Worm (Caenorhabditis elegans) whole organism, young adult: ENCODE results near the gene vha-7.

ENCODE experiments used
- B0019.2 ChIP-seq: fragments of 200-800 bp; sonication (Bioruptor generic); conservative IDR thresholded peaks from 2 replicates; pipeline ENCODE4 v1.3.6; 2022; ENCODE audit warnings: missing genetic modification reagents, missing genetic modification characterization, missing compliant biosample characterization
- B0336.3 ChIP-seq: fragments of 200-800 bp; sonication (Bioruptor generic); IDR thresholded peaks from 2 replicates; pipeline ENCODE4 v1.3.6; 2022; ENCODE audit warnings: missing genetic modification characterization, missing compliant biosample characterization
- D2030.7 ChIP-seq: fragments of 200-800 bp; sonication (Bioruptor generic); IDR thresholded peaks from 2 replicates; pipeline ENCODE4 v1.3.6; 2022; ENCODE audit warnings: missing genetic modification reagents, missing genetic modification characterization, missing compliant biosample characterization
- F33H1.4 ChIP-seq: fragments of 200-800 bp; sonication (Bioruptor generic); IDR thresholded peaks from 2 replicates; pipeline ENCODE4 v1.3.6; 2022; ENCODE audit warnings: missing genetic modification reagents, missing genetic modification characterization, missing compliant biosample characterization
- F49E8.2 ChIP-seq: sonication (generic microtip); optimal IDR thresholded peaks from 3 replicates; lab custom pipeline; 2017; ENCODE audit warnings: missing genetic modification characterization, mild to moderate bottlenecking, missing compliant biosample characterization, antibody characterized with exemption, moderate library complexity; ENCODE audit not compliant: insufficient read depth
- Y53G8AR.9 ChIP-seq: fragments of 200-800 bp; sonication (Bioruptor generic); conservative IDR thresholded peaks from 2 replicates; pipeline ENCODE4 v1.3.6; 2022; ENCODE audit warnings: missing genetic modification reagents, missing genetic modification characterization, missing compliant biosample characterization
- Y67H2A.10 ChIP-seq: fragments of 200-800 bp; sonication (Bioruptor generic); conservative IDR thresholded peaks from 2 replicates; pipeline ENCODE4 v1.3.6; 2022; ENCODE audit warnings: missing genetic modification reagents, missing genetic modification characterization, missing compliant biosample characterization
- Y79H2A.3 ChIP-seq: fragments of 200-800 bp; sonication (Bioruptor generic); conservative IDR thresholded peaks from 2 replicates; pipeline ENCODE4 v1.3.6; 2022; ENCODE audit warnings: missing genetic modification reagents, missing genetic modification characterization, missing compliant biosample characterization
- Y95B8A.8 ChIP-seq: fragments of 200-800 bp; sonication (Bioruptor generic); IDR thresholded peaks from 2 replicates; pipeline ENCODE4 v1.3.6; 2022; ENCODE audit warnings: missing genetic modification reagents, missing genetic modification characterization, missing compliant biosample characterization
- ama-1 ChIP-seq, 3 experiments: fragments of 150-350 bp in 1 of 3; sonication (generic microtip) in 2 of 3; optimal IDR thresholded peaks; 2 replicates each; lab custom pipeline; 2014 to 2018; ENCODE audit warnings: missing biosample characterization in 2 of 3, missing genetic modification characterization in 2 of 3, missing genetic modification reagents in 2 of 3
- atf-7 ChIP-seq: sonication (generic microtip); optimal IDR thresholded peaks from 2 replicates; lab custom pipeline; 2017; ENCODE audit warnings: mild to moderate bottlenecking, missing genetic modification characterization, missing compliant biosample characterization
- athp-1 ChIP-seq: sonication (generic microtip); optimal IDR thresholded peaks from 2 replicates; lab custom pipeline; 2017; ENCODE audit warnings: mild to moderate bottlenecking, missing genetic modification characterization, missing compliant biosample characterization
- attf-3 ChIP-seq: fragments of 200-800 bp; sonication (Bioruptor generic); conservative IDR thresholded peaks from 2 replicates; pipeline ENCODE4 v1.3.6; 2022; ENCODE audit warnings: missing genetic modification reagents, missing genetic modification characterization, missing compliant biosample characterization
- attf-6 ChIP-seq: fragments of 200-800 bp; sonication (Bioruptor generic); IDR thresholded peaks from 2 replicates; pipeline ENCODE4 v1.3.6; 2022; ENCODE audit warnings: missing genetic modification reagents, missing genetic modification characterization, missing compliant biosample characterization
- bed-1 ChIP-seq: fragments of 200-800 bp; sonication (Bioruptor generic); IDR thresholded peaks from 2 replicates; pipeline ENCODE4 v1.3.6; 2022; ENCODE audit warnings: missing genetic modification reagents, missing genetic modification characterization, missing compliant biosample characterization
- bed-2 ChIP-seq: fragments of 200-800 bp; sonication (Bioruptor generic); IDR thresholded peaks from 2 replicates; pipeline ENCODE4 v1.3.6; 2022; ENCODE audit warnings: missing genetic modification reagents, missing genetic modification characterization, missing compliant biosample characterization
- cebp-1 ChIP-seq, 2 experiments: fragments of 200-800 bp in 1 of 2; sonication (Bioruptor generic) in 1 of 2; sonication (generic microtip) in 1 of 2; IDR thresholded peaks in 1 of 2; optimal IDR thresholded peaks in 1 of 2; 2 replicates each; pipeline versions ENCODE4 v1.3.6 to Lab custom; 2017 to 2022; ENCODE audit warnings: missing compliant biosample characterization in 2 of 2, missing genetic modification characterization in 2 of 2, mild to moderate bottlenecking in 1 of 2, missing genetic modification reagents in 1 of 2, moderate library complexity in 1 of 2
- ceh-100 ChIP-seq: fragments of 200-800 bp; sonication (Bioruptor generic); IDR thresholded peaks from 2 replicates; pipeline ENCODE4 v1.3.6; 2022; ENCODE audit warnings: missing genetic modification reagents, missing genetic modification characterization, missing compliant biosample characterization
- ceh-27 ChIP-seq: fragments of 200-800 bp; sonication (Bioruptor generic); optimal IDR thresholded peaks from 2 replicates; lab custom pipeline; 2018; ENCODE audit warnings: mild to moderate bottlenecking, missing genetic modification characterization, moderate library complexity, missing compliant biosample characterization
- ceh-91 ChIP-seq: fragments of 200-800 bp; sonication (Bioruptor generic); IDR thresholded peaks from 2 replicates; pipeline ENCODE4 v1.3.6; 2022; ENCODE audit warnings: missing genetic modification reagents, missing genetic modification characterization, missing compliant biosample characterization
- dpl-1 ChIP-seq: fragments of 150-350 bp; optimal IDR thresholded peaks from 2 replicates; lab custom pipeline; 2014; ENCODE audit warnings: missing biosample characterization, missing genetic modification reagents, missing genetic modification characterization
- efl-1 ChIP-seq: fragments of 150-350 bp; optimal IDR thresholded peaks from 2 replicates; lab custom pipeline; 2014; ENCODE audit warnings: missing biosample characterization, missing genetic modification reagents, missing genetic modification characterization
- egrh-3 ChIP-seq: fragments of 200-800 bp; sonication (Bioruptor generic); IDR thresholded peaks from 2 replicates; pipeline ENCODE4 v1.3.6; 2022; ENCODE audit warnings: missing genetic modification reagents, missing genetic modification characterization, missing compliant biosample characterization
- hsf-1 ChIP-seq: fragments of 200-800 bp; sonication (Bioruptor generic); IDR thresholded peaks from 2 replicates; pipeline ENCODE4 v1.3.6; 2022; ENCODE audit warnings: missing genetic modification reagents, missing genetic modification characterization, missing compliant biosample characterization
- let-607 ChIP-seq, 2 experiments: fragments of 200-800 bp in 1 of 2; sonication (Bioruptor generic) in 1 of 2; sonication (generic microtip) in 1 of 2; optimal IDR thresholded peaks; 2 replicates each; lab custom pipeline; 2016 to 2018; ENCODE audit warnings: mild to moderate bottlenecking in 2 of 2, missing compliant biosample characterization in 2 of 2, missing genetic modification characterization in 2 of 2, moderate library complexity in 2 of 2, missing genotype in 1 of 2
- lin-26 ChIP-seq: fragments of 200-800 bp; sonication (Bioruptor generic); IDR thresholded peaks from 2 replicates; pipeline ENCODE4 v1.3.6; 2022; ENCODE audit warnings: missing genetic modification reagents, missing genetic modification characterization, missing compliant biosample characterization
- lin-54 ChIP-seq: fragments of 200-800 bp; sonication (Bioruptor generic); optimal IDR thresholded peaks from 2 replicates; lab custom pipeline; 2018; ENCODE audit warnings: mild to moderate bottlenecking, missing genetic modification characterization, missing compliant biosample characterization
- lir-1 ChIP-seq: fragments of 200-800 bp; sonication (Bioruptor generic); conservative IDR thresholded peaks from 2 replicates; pipeline ENCODE4 v1.3.6; 2022; ENCODE audit warnings: missing genetic modification reagents, missing genetic modification characterization, missing compliant biosample characterization
- lsl-1 ChIP-seq: fragments of 200-800 bp; sonication (Bioruptor generic); optimal IDR thresholded peaks from 2 replicates; lab custom pipeline; 2018; ENCODE audit warnings: mild to moderate bottlenecking, missing genetic modification characterization, moderate library complexity, missing compliant biosample characterization
- madf-10 ChIP-seq: sonication (generic microtip); optimal IDR thresholded peaks from 2 replicates; lab custom pipeline; 2016; ENCODE audit warnings: mild to moderate bottlenecking, missing genetic modification characterization, missing compliant biosample characterization
- madf-6 ChIP-seq: fragments of 200-800 bp; sonication (Bioruptor generic); IDR thresholded peaks from 2 replicates; pipeline ENCODE4 v1.3.6; 2022; ENCODE audit warnings: missing genetic modification reagents, missing genetic modification characterization, missing compliant biosample characterization
- madf-8 ChIP-seq: fragments of 200-800 bp; sonication (Bioruptor generic); conservative IDR thresholded peaks from 2 replicates; pipeline ENCODE4 v1.3.6; 2022; ENCODE audit warnings: missing genetic modification reagents, missing genetic modification characterization, missing compliant biosample characterization
- mcd-1 ChIP-seq: fragments of 200-800 bp; sonication (Bioruptor generic); IDR thresholded peaks from 2 replicates; pipeline ENCODE4 v1.3.6; 2022; ENCODE audit warnings: missing genetic modification reagents, missing genetic modification characterization, missing compliant biosample characterization
- mes-4 ChIP-seq: sonication (generic microtip); optimal IDR thresholded peaks from 2 replicates; lab custom pipeline; 2016; ENCODE audit warnings: missing genotype, missing genetic modification characterization, missing compliant biosample characterization
- pbrm-1 ChIP-seq: fragments of 200-800 bp; sonication (Bioruptor generic); IDR thresholded peaks from 2 replicates; pipeline ENCODE4 v1.3.6; 2022; ENCODE audit warnings: missing genetic modification reagents, missing genetic modification characterization, missing compliant biosample characterization
- rcor-1 ChIP-seq: fragments of 200-800 bp; sonication (Bioruptor generic); IDR thresholded peaks from 2 replicates; pipeline ENCODE4 v1.3.6; 2022; ENCODE audit warnings: missing genetic modification reagents, missing genetic modification characterization, missing compliant biosample characterization
- repo-1 ChIP-seq: sonication (generic microtip); optimal IDR thresholded peaks from 2 replicates; lab custom pipeline; 2017; ENCODE audit warnings: mild to moderate bottlenecking, missing genetic modification characterization, missing compliant biosample characterization
- rpc-1 ChIP-seq, 2 experiments: fragments of 150-350 bp in 1 of 2; sonication (generic microtip) in 1 of 2; optimal IDR thresholded peaks; 2 replicates each; lab custom pipeline; 2014 to 2018; ENCODE audit warnings: missing biosample characterization in 1 of 2, missing genetic modification characterization in 1 of 2, missing genetic modification reagents in 1 of 2, missing genotype in 1 of 2
- snpc-4 ChIP-seq, 5 experiments: fragments of 150-350 bp in 1 of 5; sonication (generic microtip) in 4 of 5; optimal IDR thresholded peaks; 2 replicates each; lab custom pipeline; 2014 to 2018; ENCODE audit warnings: missing genetic modification characterization in 5 of 5, missing biosample characterization in 3 of 5, antibody characterized with exemption in 2 of 5, mild to moderate bottlenecking in 2 of 5, missing compliant biosample characterization in 2 of 5, missing genotype in 2 of 5, moderate library complexity in 2 of 5, missing genetic modification reagents in 1 of 5
- xnd-1 ChIP-seq: sonication (generic microtip); optimal IDR thresholded peaks from 2 replicates; lab custom pipeline; 2016; ENCODE audit warnings: missing genotype, missing genetic modification reagents, missing genetic modification characterization, missing compliant biosample characterization
- ztf-22 ChIP-seq: fragments of 200-800 bp; sonication (Bioruptor generic); optimal IDR thresholded peaks from 2 replicates; lab custom pipeline; 2018; ENCODE audit warnings: mild to moderate bottlenecking, missing genetic modification characterization, moderate library complexity, missing compliant biosample characterization
- ztf-28 ChIP-seq: fragments of 200-800 bp; sonication (Bioruptor generic); IDR thresholded peaks from 2 replicates; pipeline ENCODE4 v1.3.6; 2022; ENCODE audit warnings: missing genetic modification reagents, missing genetic modification characterization, missing compliant biosample characterization

Gene vha-7

ce11 chrIV:12620921-12621320, 19.3 kb upstream of the vha-7 start:
- no peak for TF ChIP-seq ama-1 (optimal IDR thresholded peaks at IDR 0.05; lab: Kevin White, UChicago)
- no peak for TF ChIP-seq ama-1 (GFP tag; optimal IDR thresholded peaks at IDR 0.05; lab: Kevin White, UChicago)
- no peak for TF ChIP-seq attf-6 (GFP tag; lab: Robert Waterston, UW)
- TF ChIP-seq atf-7, result no peak
- no peak for TF ChIP-seq Y79H2A.3
- no peak for TF ChIP-seq B0336.3 (GFP tag; lab: Robert Waterston, UW)
- no peak for TF ChIP-seq xnd-1 (tag; lab: Kevin White, UChicago)
- no peak for TF ChIP-seq hsf-1 (GFP tag; lab: Robert Waterston, UW)
- TF ChIP-seq dpl-1 (GFP tag; lab: Kevin White, UChicago), result no peak
- TF ChIP-seq mes-4 (tag; lab: Kevin White, UChicago), result no peak
- TF ChIP-seq madf-6 (GFP tag; lab: Robert Waterston, UW), result no peak
- TF ChIP-seq let-607 (tag; optimal IDR thresholded peaks at IDR 0.05; lab: Kevin White, UChicago), result no peak
- no peak for TF ChIP-seq cebp-1 (GFP tag; IDR thresholded peaks at IDR 0.05; lab: Robert Waterston, UW)
- no peak for TF ChIP-seq cebp-1 (tag; optimal IDR thresholded peaks at IDR 0.05; lab: Kevin White, UChicago)
- no peak for TF ChIP-seq athp-1
- no peak for TF ChIP-seq repo-1 (tag; lab: Kevin White, UChicago)
- no peak for TF ChIP-seq lin-26
- no peak for TF ChIP-seq lir-1 (GFP tag; lab: Robert Waterston, UW)
- TF ChIP-seq rcor-1, result no peak
- TF ChIP-seq ceh-27, result no peak
- no peak for TF ChIP-seq ztf-22
- TF ChIP-seq rpc-1 (optimal IDR thresholded peaks at IDR 0.05; lab: Kevin White, UChicago), result no peak
- no peak for TF ChIP-seq rpc-1 (tag; optimal IDR thresholded peaks at IDR 0.05; lab: Kevin White, UChicago)

- peak; percentile 83 for TF ChIP-seq attf-6 (GFP tag; lab: Robert Waterston, UW)
- peak; percentile 54 for TF ChIP-seq F33H1.4 (GFP tag; lab: Robert Waterston, UW)
- peak; percentile 36 for TF ChIP-seq F49E8.2
- TF ChIP-seq snpc-4 (GFP tag; optimal IDR thresholded peaks at IDR 0.05; lab: Kevin White, UChicago), result peak; percentile 34
- peak in 1 of 4 experiments; percentile 43 for TF ChIP-seq snpc-4 (tag; optimal IDR thresholded peaks at IDR 0.05; lab: Kevin White, UChicago)
- TF ChIP-seq Y67H2A.10 (GFP tag; lab: Robert Waterston, UW), result peak; percentile 75; the same call in 1 of the 2 replicates
- TF ChIP-seq rcor-1, result peak; percentile 82
- TF ChIP-seq ceh-100 (GFP tag; lab: Robert Waterston, UW), result peak; percentile 98
- 0 out of 2 replicates have a peak, but pooled peaks have one; percentile 27 for TF ChIP-seq bed-1
- peak; percentile 37 for TF ChIP-seq madf-8 (GFP tag; lab: Robert Waterston, UW)
- TF ChIP-seq dpl-1 (GFP tag; lab: Kevin White, UChicago), result peak; percentile 21
- TF ChIP-seq madf-10, result peak; percentile 9
- TF ChIP-seq lin-54 (GFP tag; lab: Kevin White, UChicago), result peak; percentile 21
- TF ChIP-seq Y53G8AR.9 (GFP tag; lab: Robert Waterston, UW), result 0 out of 2 replicates have a peak, but pooled peaks have one; percentile 8
- peak; percentile 82 for TF ChIP-seq Y95B8A.8
- TF ChIP-seq lsl-1 (GFP tag; lab: Kevin White, UChicago), result peak; percentile 51
- peak; percentile 51; the same call in 1 of the 2 replicates for TF ChIP-seq lir-1 (GFP tag; lab: Robert Waterston, UW)
- TF ChIP-seq D2030.7 (GFP tag; lab: Robert Waterston, UW), result peak; percentile 96
- peak; percentile 63 for TF ChIP-seq mcd-1
- TF ChIP-seq efl-1 (GFP tag; lab: Kevin White, UChicago), result peak; percentile 26
- TF ChIP-seq B0019.2 (GFP tag; lab: Robert Waterston, UW), result peak; percentile 70
- peak; percentile 58; the same call in 1 of the 2 replicates for TF ChIP-seq bed-2
- TF ChIP-seq hsf-1 (GFP tag; lab: Robert Waterston, UW), result peak; percentile 67
- peak; percentile 72 for TF ChIP-seq madf-6 (GFP tag; lab: Robert Waterston, UW)
- peak; percentile 87 for TF ChIP-seq ceh-91 (GFP tag; lab: Robert Waterston, UW)
- TF ChIP-seq pbrm-1 (GFP tag; lab: Robert Waterston, UW), result peak; percentile 77
- TF ChIP-seq ztf-28 (GFP tag; lab: Robert Waterston, UW), result peak; percentile 93
- 0 out of 2 replicates have a peak, but pooled peaks have one; percentile 61 for TF ChIP-seq egrh-3 (GFP tag; lab: Robert Waterston, UW)
- peak; percentile 25 for TF ChIP-seq athp-1
- TF ChIP-seq attf-3 (GFP tag; lab: Robert Waterston, UW), result peak; percentile 99
Observed at ce11 chrIV:12621483-12622078, 18.7 kb upstream of the vha-7 start.
